Worm (Caenorhabditis elegans) whole organism, midembryonic: Measurements from ENCODE around the gene dyf-17.

Source experiments
- T22C8.4 ChIP-seq: fragments of 200-800 bp; sonication (Bioruptor generic); IDR thresholded peaks from 2 replicates; pipeline ENCODE4 v1.3.6; 2022; ENCODE audit warnings: missing genetic modification characterization, missing compliant biosample characterization
- cog-1 ChIP-seq: sonication (generic microtip); optimal IDR thresholded peaks from 2 replicates; lab custom pipeline; 2016; ENCODE audit warnings: missing genetic modification characterization, missing compliant biosample characterization
- flt-1 ChIP-seq: fragments of 200-800 bp; sonication (Bioruptor generic); IDR thresholded peaks from 2 replicates; pipeline ENCODE4 v1.3.6; 2022; ENCODE audit warnings: missing genetic modification characterization, missing compliant biosample characterization
- klf-2 ChIP-seq: fragments of 200-800 bp; sonication (Bioruptor generic); conservative IDR thresholded peaks from 2 replicates; pipeline ENCODE4 v1.3.6; 2022; ENCODE audit warnings: missing genetic modification reagents, missing genetic modification characterization, missing compliant biosample characterization
- med-1 ChIP-seq: sonication (generic microtip); optimal IDR thresholded peaks from 2 replicates; lab custom pipeline; 2017; ENCODE audit warnings: missing genetic modification characterization, mild to moderate bottlenecking, missing compliant biosample characterization, antibody characterized with exemption, missing genetic modification reagents; ENCODE audit not compliant: insufficient read depth
- ref-1 ChIP-seq: fragments of 200-800 bp; sonication (Bioruptor generic); conservative IDR thresholded peaks from 2 replicates; pipeline ENCODE4 v1.3.6; 2022; ENCODE audit warnings: missing genetic modification reagents, missing genetic modification characterization, missing compliant biosample characterization
- tab-1 ChIP-seq: fragments of 200-800 bp; sonication (Bioruptor generic); IDR thresholded peaks from 2 replicates; pipeline ENCODE4 v1.3.6; 2022; ENCODE audit warnings: missing genetic modification characterization, missing compliant biosample characterization
- ztf-23 ChIP-seq: fragments of 200-800 bp; sonication (Bioruptor generic); IDR thresholded peaks from 2 replicates; pipeline ENCODE4 v1.3.6; 2022; ENCODE audit warnings: missing genetic modification reagents, missing genetic modification characterization, missing compliant biosample characterization
- ztf-29 ChIP-seq: fragments of 200-800 bp; sonication (Bioruptor generic); IDR thresholded peaks from 2 replicates; pipeline ENCODE4 v1.3.6; 2022; ENCODE audit warnings: missing genetic modification reagents, missing genetic modification characterization, missing compliant biosample characterization

dyf-17 gene

ce11 chrV:19133507-19133906, 6.2 kb downstream of the dyf-17 start, which contains the start of gene Y39B6A.10:
Y39B6A.10 (minus strand) TSS chrV:19133607.
- TF ChIP-seq klf-2 (GFP tag; lab: Robert Waterston, UW) = no peak
- TF ChIP-seq ztf-23 (GFP tag; lab: Robert Waterston, UW) = no peak
- no peak for TF ChIP-seq med-1 (GFP tag; lab: Kevin White, UChicago)
- TF ChIP-seq tab-1 = no peak
- TF ChIP-seq ztf-29 (GFP tag; lab: Robert Waterston, UW) = no peak
- TF ChIP-seq cog-1 (tag; lab: Kevin White, UChicago) = no peak
- no peak for TF ChIP-seq flt-1 (GFP tag; lab: Robert Waterston, UW)
- TF ChIP-seq T22C8.4 (GFP tag; lab: Robert Waterston, UW) = no peak
- no peak for TF ChIP-seq ref-1

- no peak for TF ChIP-seq ztf-29 (GFP tag; lab: Robert Waterston, UW)
- no peak for TF ChIP-seq ref-1
- no peak for TF ChIP-seq ztf-23 (GFP tag; lab: Robert Waterston, UW)
- no peak for TF ChIP-seq klf-2 (GFP tag; lab: Robert Waterston, UW)
- no peak for TF ChIP-seq flt-1 (GFP tag; lab: Robert Waterston, UW)
- no peak for TF ChIP-seq tab-1
- TF ChIP-seq med-1 (GFP tag; lab: Kevin White, UChicago) = no peak
- TF ChIP-seq T22C8.4 (GFP tag; lab: Robert Waterston, UW) = no peak
- TF ChIP-seq cog-1 (tag; lab: Kevin White, UChicago) = no peak
Observed at ce11 chrV:19136206-19136605, 8.9 kb downstream of the dyf-17 start, which contains the start of gene Y39B6A.9. Y39B6A.9 (plus strand) TSS chrV:19136506.

ce11 chrV:19140495-19140894, 13.2 kb downstream of the dyf-17 start, which contains the start of gene cpg-23:
cpg-23 (plus strand) TSS chrV:19140795.
- TF ChIP-seq cog-1 (tag; lab: Kevin White, UChicago) (no peak), ref-1 (no peak), ztf-29 (GFP tag; lab: Robert Waterston, UW) (no peak), tab-1 (no peak), klf-2 (GFP tag; lab: Robert Waterston, UW) (no peak), flt-1 (GFP tag; lab: Robert Waterston, UW) (no peak), ztf-23 (GFP tag; lab: Robert Waterston, UW) (no peak), T22C8.4 (GFP tag; lab: Robert Waterston, UW) (no peak), med-1 (GFP tag; lab: Kevin White, UChicago) (no peak)

DNA sequence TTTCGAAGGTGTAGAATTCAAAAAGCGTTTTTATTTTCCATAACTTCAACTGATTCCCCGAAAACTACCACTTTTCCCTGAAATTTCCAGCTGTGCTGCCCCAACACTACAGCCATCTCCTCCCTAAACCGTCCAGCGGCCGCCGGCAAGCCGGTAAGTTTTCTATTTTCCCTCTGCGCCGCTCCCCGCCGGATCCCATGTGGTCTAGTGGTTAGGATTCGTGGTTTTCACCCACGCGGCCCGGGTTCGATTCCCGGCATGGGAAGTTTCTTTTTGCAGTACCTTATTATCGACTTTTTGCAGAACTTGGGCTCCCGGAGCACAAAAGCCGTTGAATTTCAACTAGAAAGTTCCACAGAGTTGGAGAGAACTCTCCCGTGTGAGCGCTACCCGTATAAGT, 15.3 kb downstream of the dyf-17 start:
- TF ChIP-seq tab-1 = no peak
- no peak for TF ChIP-seq med-1 (GFP tag; lab: Kevin White, UChicago)
- peak; percentile 44; the same call in 1 of the 2 replicates for TF ChIP-seq flt-1 (GFP tag; lab: Robert Waterston, UW)
- TF ChIP-seq ztf-23 (GFP tag; lab: Robert Waterston, UW) = peak; percentile 49; the same call in 1 of the 2 replicates
- no peak for TF ChIP-seq ref-1

DNA sequence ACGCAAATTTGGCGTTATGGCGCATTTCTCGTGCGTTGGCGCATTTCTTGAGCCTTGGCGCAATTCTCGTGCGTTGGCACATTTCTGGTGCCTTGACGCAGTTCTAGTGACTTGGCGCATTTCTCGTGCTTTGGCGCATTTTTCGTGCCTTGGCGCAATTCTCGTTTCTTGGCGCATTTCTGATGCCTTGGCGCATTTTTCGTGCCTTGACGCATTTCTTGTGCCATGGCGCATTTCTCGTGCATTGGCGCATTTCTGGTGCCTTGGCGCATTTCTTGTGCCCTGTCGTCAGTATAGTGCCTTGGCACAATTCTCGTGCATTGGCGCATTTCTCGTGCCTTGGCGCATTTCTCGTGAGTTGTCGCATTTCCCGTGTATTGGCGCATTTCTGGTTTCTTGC, 21.0 kb downstream of the dyf-17 start:
- TF ChIP-seq med-1 (GFP tag; lab: Kevin White, UChicago) (no peak), ztf-23 (GFP tag; lab: Robert Waterston, UW) (no peak)

DNA sequence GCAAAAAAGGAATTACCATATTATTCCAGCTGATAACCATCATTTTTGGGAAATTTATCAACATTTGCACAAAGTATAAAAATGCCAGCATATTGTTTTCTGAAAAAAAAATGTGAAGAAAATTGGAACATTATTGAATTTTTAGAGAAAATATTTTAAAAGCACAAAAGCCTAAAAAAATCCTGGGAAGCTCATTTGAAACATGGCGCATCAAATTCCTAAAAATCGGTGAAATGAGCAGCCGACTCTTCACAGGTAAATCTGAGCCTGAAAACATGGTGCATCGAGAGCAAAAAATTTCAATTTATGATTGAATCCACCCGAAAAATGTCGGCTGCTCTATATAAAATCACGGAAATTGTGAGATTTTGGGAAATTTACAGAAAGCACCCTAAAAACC, 21.7 kb downstream of the dyf-17 start, which contains the start of gene Y39B6A.7:
Gene Y39B6A.7, minus strand, starts transcription at position 101 of the 400 bp plus-strand sequence.
- no peak for TF ChIP-seq T22C8.4 (GFP tag; lab: Robert Waterston, UW)
- no peak for TF ChIP-seq tab-1
- TF ChIP-seq ztf-29 (GFP tag; lab: Robert Waterston, UW) = no peak
- no peak for TF ChIP-seq flt-1 (GFP tag; lab: Robert Waterston, UW)
- TF ChIP-seq cog-1 (tag; lab: Kevin White, UChicago) = no peak
- TF ChIP-seq klf-2 (GFP tag; lab: Robert Waterston, UW) = no peak
- no peak for TF ChIP-seq ztf-23 (GFP tag; lab: Robert Waterston, UW)
- TF ChIP-seq med-1 (GFP tag; lab: Kevin White, UChicago) = no peak
- TF ChIP-seq ref-1 = no peak

ce11 chrV:19152328-19152727, 25.0 kb downstream of the dyf-17 start, which contains the start of gene Y39B6A.69:
Y39B6A.69 (minus strand) TSS chrV:19152428.
- TF ChIP-seq ztf-23 (GFP tag; lab: Robert Waterston, UW) = no peak
- no peak for TF ChIP-seq flt-1 (GFP tag; lab: Robert Waterston, UW)
- TF ChIP-seq T22C8.4 (GFP tag; lab: Robert Waterston, UW) = no peak
- TF ChIP-seq klf-2 (GFP tag; lab: Robert Waterston, UW) = no peak
- no peak for TF ChIP-seq ref-1
- no peak for TF ChIP-seq ztf-29 (GFP tag; lab: Robert Waterston, UW)
- TF ChIP-seq tab-1 = no peak
- no peak for TF ChIP-seq med-1 (GFP tag; lab: Kevin White, UChicago)
- no peak for TF ChIP-seq cog-1 (tag; lab: Kevin White, UChicago)

- TF ChIP-seq med-1 (GFP tag; lab: Kevin White, UChicago) = no peak
- TF ChIP-seq tab-1 = no peak
- TF ChIP-seq klf-2 (GFP tag; lab: Robert Waterston, UW) = no peak
- no peak for TF ChIP-seq ztf-23 (GFP tag; lab: Robert Waterston, UW)
- no peak for TF ChIP-seq T22C8.4 (GFP tag; lab: Robert Waterston, UW)
- no peak for TF ChIP-seq ztf-29 (GFP tag; lab: Robert Waterston, UW)
- no peak for TF ChIP-seq ref-1
- no peak for TF ChIP-seq cog-1 (tag; lab: Kevin White, UChicago)
- TF ChIP-seq flt-1 (GFP tag; lab: Robert Waterston, UW) = no peak
Observed at ce11 chrV:19153244-19153643, 25.9 kb downstream of the dyf-17 start.

DNA sequence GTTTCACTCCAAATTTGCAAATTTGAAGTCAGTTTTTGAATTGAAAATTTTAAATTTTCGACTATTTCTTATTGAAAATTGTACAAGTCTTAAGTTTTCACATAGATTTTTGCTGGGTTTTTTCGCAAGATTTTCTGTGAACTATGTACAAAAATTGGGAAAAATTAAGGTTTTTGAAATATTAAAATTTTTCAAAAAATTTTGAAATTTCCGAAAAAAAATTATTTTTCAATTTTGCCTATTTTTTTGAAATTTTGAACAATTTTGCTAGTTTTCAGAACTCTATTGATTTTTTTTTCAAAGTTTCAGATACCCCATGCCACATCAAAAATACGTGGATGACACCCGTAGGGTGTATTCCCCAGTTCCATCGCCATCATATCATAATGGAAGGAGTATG, 26.5 kb downstream of the dyf-17 start, which contains the start of gene tsp-13:
Gene tsp-13, plus strand, starts transcription at position 301 of the 400 bp plus-strand sequence.
- TF ChIP-seq tab-1 (no peak), med-1 (GFP tag; lab: Kevin White, UChicago) (no peak), ztf-29 (GFP tag; lab: Robert Waterston, UW) (no peak), ref-1 (no peak), klf-2 (GFP tag; lab: Robert Waterston, UW) (no peak), ztf-23 (GFP tag; lab: Robert Waterston, UW) (no peak), flt-1 (GFP tag; lab: Robert Waterston, UW) (no peak), cog-1 (tag; lab: Kevin White, UChicago) (no peak), T22C8.4 (GFP tag; lab: Robert Waterston, UW) (no peak)
